Fruit fly (Drosophila melanogaster) whole organism, wandering third instar larva: ENCODE measurements around the gene CG8051.

Source experiments
- Abd-B ChIP-seq: fragments of >200 bp; optimal IDR thresholded peaks from 2 replicates; lab custom pipeline; 2017; ENCODE audit warnings: missing biosample characterization, missing genetic modification characterization
- CG32264 ChIP-seq: fragments of 200-800 bp; sonication (Bioruptor generic); optimal IDR thresholded peaks from 2 replicates; lab custom pipeline; 2016; ENCODE audit warnings: missing biosample characterization, missing genetic modification characterization
- CG9705 ChIP-seq: fragments of 200-800 bp; sonication (Bioruptor generic); optimal IDR thresholded peaks from 2 replicates; lab custom pipeline; 2018; ENCODE audit warnings: missing biosample characterization, mild to moderate bottlenecking, missing genetic modification characterization
- CrebA ChIP-seq: fragments of 200-800 bp; sonication (Bioruptor generic); optimal IDR thresholded peaks from 2 replicates; lab custom pipeline; 2016; ENCODE audit warnings: missing biosample characterization, mild to moderate bottlenecking, missing genetic modification characterization, borderline replicate concordance
- Dfd ChIP-seq: fragments of >200 bp; optimal IDR thresholded peaks from 2 replicates; lab custom pipeline; 2017; ENCODE audit warnings: missing biosample characterization, missing genetic modification characterization
- Dif ChIP-seq: fragments of 200-275, 200-300 bp; sonication (Bioruptor generic); optimal IDR thresholded peaks from 2 replicates; lab custom pipeline; 2018; ENCODE audit warnings: missing biosample characterization, missing genetic modification characterization; ENCODE audit not compliant: partially characterized antibody
- GATAd ChIP-seq: sonication (Bioruptor generic); optimal IDR thresholded peaks from 2 replicates; lab custom pipeline; 2016; ENCODE audit warnings: missing biosample characterization, missing genetic modification characterization
- HLH106 ChIP-seq: fragments of 200-800 bp; optimal IDR thresholded peaks from 3 replicates; lab custom pipeline; 2019; ENCODE audit warnings: missing biosample characterization, mild to moderate bottlenecking, missing genetic modification characterization, moderate library complexity
- Hnf4 ChIP-seq: fragments of 200-800 bp; sonication (Bioruptor generic); optimal IDR thresholded peaks from 2 replicates; lab custom pipeline; 2016; ENCODE audit warnings: missing biosample characterization, mild to moderate bottlenecking, missing genetic modification characterization
- Hr78 ChIP-seq: fragments of >200 bp; optimal IDR thresholded peaks from 2 replicates; lab custom pipeline; 2017; ENCODE audit warnings: missing biosample characterization, missing genetic modification characterization
- Hr83 ChIP-seq: fragments of 200-300 bp; sonication (Bioruptor generic); optimal IDR thresholded peaks from 2 replicates; lab custom pipeline; 2016; ENCODE audit warnings: missing biosample characterization, mild to moderate bottlenecking, missing genetic modification characterization, moderate library complexity; ENCODE audit not compliant: poor library complexity, severe bottlenecking
- Jra ChIP-seq: sonication (Bioruptor generic); optimal IDR thresholded peaks from 2 replicates; lab custom pipeline; 2016; ENCODE audit warnings: missing biosample characterization, missing genetic modification characterization
- Mio ChIP-seq: sonication (Bioruptor generic); optimal IDR thresholded peaks from 2 replicates; lab custom pipeline; 2016; ENCODE audit warnings: missing biosample characterization, missing genetic modification characterization
- Myc ChIP-seq: fragments of >200 bp; optimal IDR thresholded peaks from 2 replicates; lab custom pipeline; 2017
- N ChIP-seq: fragments of >200 bp; optimal IDR thresholded peaks from 2 replicates; lab custom pipeline; 2018; ENCODE audit warnings: missing biosample characterization, missing external identifiers, missing genetic modification characterization
- OdsH ChIP-seq: fragments of 200-800 bp; sonication (Bioruptor generic); optimal IDR thresholded peaks from 2 replicates; lab custom pipeline; 2016; ENCODE audit warnings: missing biosample characterization, mild to moderate bottlenecking, missing genetic modification characterization
- Rel ChIP-seq, 2 experiments: fragments of 200-800 bp; sonication (Bioruptor generic) in 1 of 2; optimal IDR thresholded peaks; 2 replicates in 1 of 2; 3 replicates in 1 of 2; lab custom pipeline; 2016 to 2019; ENCODE audit warnings: mild to moderate bottlenecking in 2 of 2, missing biosample characterization in 2 of 2, missing genetic modification characterization in 2 of 2, moderate library complexity in 1 of 2
- Sp1 ChIP-seq: fragments of 200-800 bp; sonication (Bioruptor generic); optimal IDR thresholded peaks from 3 replicates; lab custom pipeline; 2019; ENCODE audit warnings: missing biosample characterization, mild to moderate bottlenecking, missing genetic modification characterization, moderate library complexity
- Vsx2 ChIP-seq: fragments of 200-300, 225-300 bp; sonication (Bioruptor generic); optimal IDR thresholded peaks from 2 replicates; lab custom pipeline; 2018; ENCODE audit warnings: missing biosample characterization, missing genetic modification characterization; ENCODE audit not compliant: partially characterized antibody
- br ChIP-seq: fragments of 200-800 bp; sonication (Bioruptor generic); optimal IDR thresholded peaks from 2 replicates; lab custom pipeline; 2016; ENCODE audit warnings: missing biosample characterization, missing genetic modification characterization
- brk ChIP-seq: fragments of 200-800 bp; sonication (Bioruptor generic); optimal IDR thresholded peaks from 2 replicates; lab custom pipeline; 2016; ENCODE audit warnings: missing biosample characterization, mild to moderate bottlenecking, missing genetic modification characterization
- dl ChIP-seq, 2 experiments: fragments of 175-275, 200-275 bp in 1 of 2; fragments of 200-275 bp in 1 of 2; sonication (Bioruptor generic); optimal IDR thresholded peaks; lab custom pipeline; 2018; ENCODE audit warnings: mild to moderate bottlenecking in 2 of 2, missing biosample characterization in 2 of 2, missing genetic modification characterization in 2 of 2, moderate library complexity in 2 of 2; ENCODE audit not compliant: partially characterized antibody in 2 of 2, insufficient read depth in 1 of 2
- dmrt93B ChIP-seq: fragments of 200-800 bp; sonication (Bioruptor generic); optimal IDR thresholded peaks from 2 replicates; lab custom pipeline; 2018; ENCODE audit warnings: missing biosample characterization, mild to moderate bottlenecking, missing genetic modification characterization
- dsf ChIP-seq: sonication (Bioruptor generic); optimal IDR thresholded peaks from 2 replicates; lab custom pipeline; 2016; ENCODE audit warnings: missing biosample characterization, missing genetic modification characterization, borderline replicate concordance
- ey ChIP-seq: fragments of 200-800 bp; sonication (Bioruptor generic); optimal IDR thresholded peaks from 2 replicates; lab custom pipeline; 2016; ENCODE audit warnings: missing biosample characterization, missing genetic modification characterization
- foxo ChIP-seq, 2 experiments: fragments of 200-800 bp; sonication (Bioruptor generic); optimal IDR thresholded peaks; 2 replicates in 1 of 2; 3 replicates in 1 of 2; lab custom pipeline; 2016 to 2017; ENCODE audit warnings: missing biosample characterization in 2 of 2, missing genetic modification characterization in 2 of 2
- fru ChIP-seq: fragments of 200-800 bp; sonication (Bioruptor generic); optimal IDR thresholded peaks from 3 replicates; lab custom pipeline; 2016; ENCODE audit warnings: missing biosample characterization, mild to moderate bottlenecking, missing genetic modification characterization
- h ChIP-seq: fragments of 200-800 bp; sonication (Bioruptor generic); optimal IDR thresholded peaks from 3 replicates; lab custom pipeline; 2016; ENCODE audit warnings: missing biosample characterization, mild to moderate bottlenecking, missing genetic modification characterization
- jim ChIP-seq: fragments of 175-275, 200-325 bp; sonication (Bioruptor generic); optimal IDR thresholded peaks from 2 replicates; lab custom pipeline; 2016; ENCODE audit warnings: missing biosample characterization, mild to moderate bottlenecking, missing genetic modification characterization
- lola ChIP-seq: fragments of >200 bp; optimal IDR thresholded peaks from 2 replicates; lab custom pipeline; 2017; ENCODE audit warnings: missing biosample characterization, missing genetic modification characterization
- pan ChIP-seq: fragments of >200 bp; optimal IDR thresholded peaks from 2 replicates; lab custom pipeline; 2017
- psq ChIP-seq: fragments of 200-800 bp; sonication (Bioruptor generic); optimal IDR thresholded peaks from 3 replicates; lab custom pipeline; 2017; ENCODE audit warnings: missing biosample characterization, mild to moderate bottlenecking, missing genetic modification characterization, moderate library complexity
- rgr ChIP-seq: fragments of 200-800 bp; sonication (Bioruptor generic); optimal IDR thresholded peaks from 3 replicates; lab custom pipeline; 2016; ENCODE audit warnings: missing biosample characterization, mild to moderate bottlenecking, missing genetic modification characterization
- sage ChIP-seq: fragments of 200-800 bp; sonication (Bioruptor generic); optimal IDR thresholded peaks from 2 replicates; lab custom pipeline; 2016; ENCODE audit warnings: missing biosample characterization, mild to moderate bottlenecking, missing genetic modification characterization
- sv ChIP-seq: fragments of 200-800 bp; sonication (Bioruptor generic); optimal IDR thresholded peaks from 3 replicates; lab custom pipeline; 2016; ENCODE audit warnings: missing biosample characterization, missing genetic modification characterization
- tai ChIP-seq: sonication (Bioruptor generic); optimal IDR thresholded peaks from 2 replicates; lab custom pipeline; 2016; ENCODE audit warnings: missing biosample characterization, missing genetic modification characterization
- usp ChIP-seq: fragments of >200 bp; optimal IDR thresholded peaks from 2 replicates; lab custom pipeline; 2017; ENCODE audit warnings: missing biosample characterization, missing genetic modification characterization
- woc ChIP-seq: sonication (Bioruptor generic); optimal IDR thresholded peaks from 2 replicates; lab custom pipeline; 2016; ENCODE audit warnings: missing biosample characterization, mild to moderate bottlenecking, missing genetic modification characterization

CG8051 gene

dm6 chrX:19299367-19299766, 8.4 kb downstream of the CG8051 start:
- TF ChIP-seq CG9705 (GFP tag; lab: Kevin White, UChicago) = no peak
- no peak for TF ChIP-seq dl (GFP tag; optimal IDR thresholded peaks at IDR 0.05; lab: Kevin White, UChicago; ENCODE audit: insufficient read depth in 1 of 2, partially characterized antibody in 2 of 2)
- no peak for TF ChIP-seq lola (GFP tag; lab: Kevin White, UChicago)
- TF ChIP-seq Hnf4 (GFP tag; lab: Kevin White, UChicago) = no peak
- TF ChIP-seq, all 38 proteins: peak for 0

- TF ChIP-seq usp (GFP tag; lab: Kevin White, UChicago) (no peak), psq (no peak), Myc (lab: Kevin White, UChicago) (no peak), HLH106 (tag; lab: Kevin White, UChicago) (peak; percentile 66), CrebA (GFP tag; lab: Kevin White, UChicago) (no peak), lola (GFP tag; lab: Kevin White, UChicago) (no peak), sage (GFP tag; lab: Kevin White, UChicago) (peak; percentile 54), woc (no peak), Dfd (no peak), rgr (peak; percentile 49), Hr83 (GFP tag; lab: Kevin White, UChicago) (no peak), fru (GFP tag; lab: Kevin White, UChicago) (peak; percentile 55), N (GFP tag; lab: Kevin White, UChicago) (no peak), Abd-B (GFP tag; lab: Kevin White, UChicago) (no peak), Hr78 (GFP tag; lab: Kevin White, UChicago) (no peak), Hnf4 (GFP tag; lab: Kevin White, UChicago) (peak; percentile 59), foxo (GFP tag; optimal IDR thresholded peaks at IDR 0.05; lab: Kevin White, UChicago) (peak in 1 of 2 experiments; percentile 41), Rel (GFP tag; optimal IDR thresholded peaks at IDR 0.05; lab: Kevin White, UChicago) (no peak), Rel (tag; optimal IDR thresholded peaks at IDR 0.05; lab: Kevin White, UChicago) (no peak), Jra (no peak), tai (GFP tag; lab: Kevin White, UChicago) (peak; percentile 0), CG32264 (GFP tag; lab: Kevin White, UChicago) (peak; percentile 25), brk (GFP tag; lab: Kevin White, UChicago) (no peak), Vsx2 (GFP tag; lab: Kevin White, UChicago) (peak; percentile 56), Mio (GFP tag; lab: Kevin White, UChicago) (no peak), Dif (GFP tag; lab: Kevin White, UChicago) (peak; percentile 89), dl (GFP tag; optimal IDR thresholded peaks at IDR 0.05; lab: Kevin White, UChicago; ENCODE audit: insufficient read depth in 1 of 2, partially characterized antibody in 2 of 2) (peak; percentile 84 to 88), dsf (GFP tag; lab: Kevin White, UChicago) (peak; percentile 34), pan (lab: Kevin White, UChicago) (no peak), dmrt93B (GFP tag; lab: Kevin White, UChicago) (peak; percentile 17), Sp1 (GFP tag; lab: Kevin White, UChicago) (peak; percentile 17), ey (GFP tag; lab: Kevin White, UChicago) (peak; percentile 35), OdsH (GFP tag; lab: Kevin White, UChicago) (peak; percentile 23), jim (no peak), CG9705 (GFP tag; lab: Kevin White, UChicago) (no peak), br (peak; percentile 8), sv (GFP tag; lab: Kevin White, UChicago) (no peak), GATAd (GFP tag; lab: Kevin White, UChicago) (no peak), h (GFP tag; lab: Kevin White, UChicago) (peak; percentile 65)
Measured at dm6 chrX:19298785-19299114, 9.0 kb downstream of the CG8051 start.
